1 worm cellular context compared by ENCODE assay signal in the genomic region with DNA sequence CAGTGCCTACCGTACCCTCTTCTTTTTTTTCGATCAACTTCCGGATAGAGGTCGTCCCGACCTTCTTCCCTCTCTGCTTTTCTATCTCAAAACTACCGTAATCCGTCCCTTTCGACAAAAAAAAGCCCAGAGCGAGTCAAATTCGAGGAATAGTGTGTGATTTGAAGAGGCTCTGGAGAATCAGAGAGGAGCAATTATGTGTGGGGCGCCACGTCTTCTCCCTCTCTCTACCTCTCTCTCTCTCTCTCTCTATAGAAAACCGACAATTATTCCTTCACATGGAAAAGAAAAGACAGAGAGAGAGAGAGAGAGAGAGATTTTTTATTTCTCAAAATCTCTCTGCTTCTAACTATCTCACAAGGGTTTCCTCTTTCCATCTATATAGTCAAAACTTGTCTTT.
TF ChIP-seq lines count a peak whose summit lies in the region.

No protein-coding gene starts in this region.

TF ChIP-seq in whole organism, L1 larva, 84 proteins besides CTCF, POLR2A, EP300 and RAD21 (continued from another document):
- TF ChIP-seq lin-35 (GFP tag; optimal IDR thresholded peaks at IDR 0.05; lab: Kevin White, UChicago), result no peak
- TF ChIP-seq tlp-1 (tag; optimal IDR thresholded peaks at IDR 0.05; lab: Kevin White, UChicago), result no peak
- no peak for TF ChIP-seq nhr-90 (tag; optimal IDR thresholded peaks at IDR 0.05; lab: Kevin White, UChicago; ENCODE audit: poor library complexity)
- TF ChIP-seq pag-3 (tag; optimal IDR thresholded peaks at IDR 0.05; lab: Kevin White, UChicago; ENCODE audit: borderline replicate concordance, insufficient read depth), result no peak
- TF ChIP-seq lin-39 (tag; optimal IDR thresholded peaks at IDR 0.05; lab: Kevin White, UChicago), result no peak
- peak; percentile 2 for TF ChIP-seq pax-3 (tag; optimal IDR thresholded peaks at IDR 0.05; lab: Kevin White, UChicago)
- TF ChIP-seq egl-27 (tag; optimal IDR thresholded peaks at IDR 0.05; lab: Kevin White, UChicago), result no peak
- TF ChIP-seq fkh-4 (tag; optimal IDR thresholded peaks at IDR 0.05; lab: Kevin White, UChicago; ENCODE audit: borderline replicate concordance), result no peak
- no peak for TF ChIP-seq egl-13 (tag; optimal IDR thresholded peaks at IDR 0.05; lab: Kevin White, UChicago)
- TF ChIP-seq nhr-20 (tag; optimal IDR thresholded peaks at IDR 0.05; lab: Kevin White, UChicago), result peak; percentile 6
- TF ChIP-seq ets-5 (GFP tag; IDR thresholded peaks at IDR 0.05; lab: Robert Waterston, UW), result no peak
- no peak for TF ChIP-seq ceh-8 (GFP tag; optimal IDR thresholded peaks at IDR 0.05; lab: Kevin White, UChicago)
- TF ChIP-seq efl-3 (GFP tag; optimal IDR thresholded peaks at IDR 0.05; lab: Kevin White, UChicago), result no peak
- TF ChIP-seq zag-1 (tag; optimal IDR thresholded peaks at IDR 0.05; lab: Kevin White, UChicago), result no peak
- TF ChIP-seq hpl-2 (GFP tag; optimal IDR thresholded peaks at IDR 0.05; lab: Kevin White, UChicago), result no peak
- TF ChIP-seq Y116A8C.19 (tag; optimal IDR thresholded peaks at IDR 0.05; lab: Kevin White, UChicago; ENCODE audit: borderline replicate concordance), result no peak
- TF ChIP-seq hlh-17 (GFP tag; optimal IDR thresholded peaks at IDR 0.05; lab: Kevin White, UChicago; ENCODE audit: borderline replicate concordance), result no peak
- TF ChIP-seq C34B4.2 (tag; optimal IDR thresholded peaks at IDR 0.05; lab: Kevin White, UChicago), result no peak
- TF ChIP-seq nhr-12 (tag; optimal IDR thresholded peaks at IDR 0.05; lab: Kevin White, UChicago), result no peak
- no peak for TF ChIP-seq ztf-4 (tag; optimal IDR thresholded peaks at IDR 0.05; lab: Kevin White, UChicago)
- TF ChIP-seq lsy-2 (tag; optimal IDR thresholded peaks at IDR 0.05; lab: Kevin White, UChicago), result peak; percentile 63 to 85
- TF ChIP-seq sup-37 (GFP tag; optimal IDR thresholded peaks at IDR 0.05; lab: Kevin White, UChicago), result no peak
- TF ChIP-seq ceh-63 (GFP tag; optimal IDR thresholded peaks at IDR 0.05; lab: Kevin White, UChicago), result no peak
- TF ChIP-seq lin-14 (GFP tag; optimal IDR thresholded peaks at IDR 0.05; lab: Kevin White, UChicago), result peak; percentile 72
- no peak for TF ChIP-seq ceh-88 (GFP tag; IDR thresholded peaks at IDR 0.05; lab: Robert Waterston, UW)
- no peak for TF ChIP-seq dsc-1 (tag; optimal IDR thresholded peaks at IDR 0.05; lab: Kevin White, UChicago)
- TF ChIP-seq lin-13 (GFP tag; optimal IDR thresholded peaks at IDR 0.05; lab: Kevin White, UChicago), result no peak
- no peak for TF ChIP-seq ceh-90 (tag; optimal IDR thresholded peaks at IDR 0.05; lab: Kevin White, UChicago)
- TF ChIP-seq mef-2 (tag; optimal IDR thresholded peaks at IDR 0.05; lab: Kevin White, UChicago), result no peak
- TF ChIP-seq dpl-1 (GFP tag; optimal IDR thresholded peaks at IDR 0.05; lab: Kevin White, UChicago), result no peak
- TF ChIP-seq zip-4 (GFP tag; optimal IDR thresholded peaks at IDR 0.05; lab: Kevin White, UChicago), result no peak
- no peak for TF ChIP-seq mab-9 (GFP tag; IDR thresholded peaks at IDR 0.05; lab: Robert Waterston, UW)
- TF ChIP-seq nhr-237 (tag; optimal IDR thresholded peaks at IDR 0.05; lab: Kevin White, UChicago), result no peak
- no peak for TF ChIP-seq unc-30 (tag; optimal IDR thresholded peaks at IDR 0.05; lab: Kevin White, UChicago)
- no peak for TF ChIP-seq jun-1 (tag; optimal IDR thresholded peaks at IDR 0.05; lab: Kevin White, UChicago)
- TF ChIP-seq hlh-4 (tag; optimal IDR thresholded peaks at IDR 0.05; lab: Kevin White, UChicago), result no peak
- TF ChIP-seq xbp-1 (tag; optimal IDR thresholded peaks at IDR 0.05; lab: Kevin White, UChicago), result peak; percentile 40
- peak; percentile 24 to 41 for TF ChIP-seq efl-1 (optimal IDR thresholded peaks at IDR 0.05; lab: Kevin White, UChicago)
- TF ChIP-seq efl-1 (GFP tag; optimal IDR thresholded peaks at IDR 0.05 in 1 of 2; lab: Kevin White, UChicago), result no peak
- TF ChIP-seq snu-23 (GFP tag; optimal IDR thresholded peaks at IDR 0.05; lab: Kevin White, UChicago), result peak; percentile 28
- no peak for TF ChIP-seq unc-62 (GFP tag; optimal IDR thresholded peaks at IDR 0.05; lab: Kevin White, UChicago)
- no peak for TF ChIP-seq elt-3 (tag; optimal IDR thresholded peaks at IDR 0.05; lab: Kevin White, UChicago)
- TF ChIP-seq ces-1 (GFP tag; optimal IDR thresholded peaks at IDR 0.05; lab: Kevin White, UChicago), result no peak
- TF ChIP-seq unc-98 (GFP tag; IDR thresholded peaks at IDR 0.05; lab: Robert Waterston, UW), result no peak
- TF ChIP-seq F16B12.6 (tag; optimal IDR thresholded peaks at IDR 0.05; lab: Kevin White, UChicago), result no peak
- TF ChIP-seq fkh-8 (tag; optimal IDR thresholded peaks at IDR 0.05; lab: Kevin White, UChicago), result peak; percentile 44
- TF ChIP-seq irx-1 (tag; optimal IDR thresholded peaks at IDR 0.05; lab: Kevin White, UChicago), result no peak
- peak; percentile 64 for TF ChIP-seq nhr-71 (tag; optimal IDR thresholded peaks at IDR 0.05; lab: Kevin White, UChicago)
- no peak for TF ChIP-seq lin-15B (tag; optimal IDR thresholded peaks at IDR 0.05; lab: Kevin White, UChicago)
- TF ChIP-seq ceh-82 (tag; optimal IDR thresholded peaks at IDR 0.05; lab: Kevin White, UChicago), result no peak
- no peak for TF ChIP-seq nhr-84 (tag; optimal IDR thresholded peaks at IDR 0.05; lab: Kevin White, UChicago)
- TF ChIP-seq elt-2 (tag; optimal IDR thresholded peaks at IDR 0.05; lab: Kevin White, UChicago), result no peak
- TF ChIP-seq fkh-10 (GFP tag; optimal IDR thresholded peaks at IDR 0.05; lab: Kevin White, UChicago), result no peak
- TF ChIP-seq nhr-85 (tag; lab: Kevin White, UChicago), result peak; percentile 96
- no peak for TF ChIP-seq rnt-1 (tag; optimal IDR thresholded peaks at IDR 0.05; lab: Kevin White, UChicago)
- TF ChIP-seq aha-1 (tag; optimal IDR thresholded peaks at IDR 0.05; lab: Kevin White, UChicago), result no peak
- TF ChIP-seq grh-1 (GFP tag; IDR thresholded peaks at IDR 0.05; lab: Robert Waterston, UW), result peak; percentile 81
- TF ChIP-seq nhr-77 (tag; optimal IDR thresholded peaks at IDR 0.05; lab: Kevin White, UChicago), result no peak
- TF ChIP-seq vab-15 (tag; optimal IDR thresholded peaks at IDR 0.05; lab: Kevin White, UChicago), result no peak
- TF ChIP-seq sptf-1 (tag; optimal IDR thresholded peaks at IDR 0.05; lab: Kevin White, UChicago), result no peak
- peak; percentile 1 for TF ChIP-seq tbx-2 (tag; optimal IDR thresholded peaks at IDR 0.05; lab: Kevin White, UChicago)
- TF ChIP-seq isw-1 (GFP tag; IDR thresholded peaks at IDR 0.05; lab: Robert Waterston, UW), result no peak
- no peak for TF ChIP-seq snpc-4 (tag; optimal IDR thresholded peaks at IDR 0.05; lab: Kevin White, UChicago)
- peak; percentile 23; the same call in 1 of the 2 replicates for TF ChIP-seq nhr-19 (GFP tag; conservative IDR thresholded peaks at IDR 0.05; lab: Robert Waterston, UW)
- no peak for TF ChIP-seq nhr-11 (tag; optimal IDR thresholded peaks at IDR 0.05; lab: Kevin White, UChicago)
- peak; percentile 57 for TF ChIP-seq swsn-7 (tag; optimal IDR thresholded peaks at IDR 0.05; lab: Kevin White, UChicago)
- TF ChIP-seq fos-1 (tag; optimal IDR thresholded peaks at IDR 0.05; lab: Kevin White, UChicago), result no peak
- TF ChIP-seq pqm-1 (tag; optimal IDR thresholded peaks at IDR 0.05; lab: Kevin White, UChicago), result no peak
- TF ChIP-seq C04F5.9 (tag; optimal IDR thresholded peaks at IDR 0.05; lab: Kevin White, UChicago), result no peak
- no peak for TF ChIP-seq nhr-76 (tag; optimal IDR thresholded peaks at IDR 0.05; lab: Kevin White, UChicago)
- no peak for TF ChIP-seq mdl-1 (tag; optimal IDR thresholded peaks at IDR 0.05; lab: Kevin White, UChicago)
- peak; percentile 53 for TF ChIP-seq mep-1 (tag; optimal IDR thresholded peaks at IDR 0.05; lab: Kevin White, UChicago)
- TF ChIP-seq nhr-28 (tag; optimal IDR thresholded peaks at IDR 0.05; lab: Kevin White, UChicago), result no peak
